Fruit fly (Drosophila melanogaster) whole organism: ENCODE results near the gene PIG-Wb.

Experiments used
- CG8478 ChIP-seq: fragments of >200 bp; optimal IDR thresholded peaks from 2 replicates; lab custom pipeline; 2018; ENCODE audit warnings: inconsistent platforms
- EcR ChIP-seq, 2 experiments: fragments of >200 bp; optimal IDR thresholded peaks; 2 replicates each; lab custom pipeline; 2017; ENCODE audit warnings: missing biosample characterization in 2 of 2, missing genetic modification characterization in 2 of 2, missing genetic modification reagents in 2 of 2
- pan ChIP-seq: fragments of >200 bp; optimal IDR thresholded peaks from 2 replicates; lab custom pipeline; 2017
- psq ChIP-seq: fragments of >200 bp; optimal IDR thresholded peaks from 2 replicates; lab custom pipeline; 2017
- usp ChIP-seq: fragments of >200 bp; optimal IDR thresholded peaks from 2 replicates; lab custom pipeline; 2017; ENCODE audit warnings: missing biosample characterization, missing genetic modification characterization, mixed read lengths

DNA sequence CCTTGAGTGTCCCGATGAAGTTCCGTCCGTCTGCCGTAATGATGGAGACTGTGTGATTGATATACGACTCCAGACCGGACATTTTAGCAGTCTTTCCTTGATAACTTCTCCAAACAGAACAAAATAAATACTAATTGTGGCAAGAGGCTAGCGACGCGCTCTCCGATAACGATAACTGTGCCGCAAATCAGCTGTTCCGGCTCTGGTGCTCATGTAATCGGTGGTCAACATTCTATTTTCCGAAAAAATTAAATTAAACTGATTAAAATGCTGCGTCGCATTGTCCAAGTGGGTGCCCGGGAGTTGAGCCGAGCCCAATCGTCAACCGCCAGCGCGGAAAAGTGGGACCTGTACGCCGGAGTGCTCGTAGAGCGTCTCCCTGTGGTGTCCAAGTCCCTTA lies 39.3 kb upstream of the PIG-Wb start, which contains the start of the genes CG2021 and mRpL46:
- TF ChIP-seq EcR (GFP tag; optimal IDR thresholded peaks at IDR 0.05; lab: Kevin White, UChicago) = no peak
- no peak for TF ChIP-seq CG8478 (lab: Kevin White, UChicago)
- TF ChIP-seq psq (lab: Kevin White, UChicago) = no peak
- TF ChIP-seq pan (lab: Kevin White, UChicago) = no peak
- no peak for TF ChIP-seq usp (GFP tag; lab: Kevin White, UChicago)
